Worm (Caenorhabditis elegans) whole organism, midembryonic: ENCODE data around the gene lpr-5.

Source experiments
- T22C8.4 ChIP-seq: fragments of 200-800 bp; sonication (Bioruptor generic); IDR thresholded peaks from 2 replicates; pipeline ENCODE4 v1.3.6; 2022; ENCODE audit warnings: missing genetic modification characterization, missing compliant biosample characterization
- cog-1 ChIP-seq: sonication (generic microtip); optimal IDR thresholded peaks from 2 replicates; lab custom pipeline; 2016; ENCODE audit warnings: missing genetic modification characterization, missing compliant biosample characterization
- flt-1 ChIP-seq: fragments of 200-800 bp; sonication (Bioruptor generic); IDR thresholded peaks from 2 replicates; pipeline ENCODE4 v1.3.6; 2022; ENCODE audit warnings: missing genetic modification characterization, missing compliant biosample characterization
- klf-2 ChIP-seq: fragments of 200-800 bp; sonication (Bioruptor generic); conservative IDR thresholded peaks from 2 replicates; pipeline ENCODE4 v1.3.6; 2022; ENCODE audit warnings: missing genetic modification reagents, missing genetic modification characterization, missing compliant biosample characterization
- med-1 ChIP-seq: sonication (generic microtip); optimal IDR thresholded peaks from 2 replicates; lab custom pipeline; 2017; ENCODE audit warnings: missing genetic modification characterization, mild to moderate bottlenecking, missing compliant biosample characterization, antibody characterized with exemption, missing genetic modification reagents; ENCODE audit not compliant: insufficient read depth
- ref-1 ChIP-seq: fragments of 200-800 bp; sonication (Bioruptor generic); conservative IDR thresholded peaks from 2 replicates; pipeline ENCODE4 v1.3.6; 2022; ENCODE audit warnings: missing genetic modification reagents, missing genetic modification characterization, missing compliant biosample characterization
- tab-1 ChIP-seq: fragments of 200-800 bp; sonication (Bioruptor generic); IDR thresholded peaks from 2 replicates; pipeline ENCODE4 v1.3.6; 2022; ENCODE audit warnings: missing genetic modification characterization, missing compliant biosample characterization
- ztf-23 ChIP-seq: fragments of 200-800 bp; sonication (Bioruptor generic); IDR thresholded peaks from 2 replicates; pipeline ENCODE4 v1.3.6; 2022; ENCODE audit warnings: missing genetic modification reagents, missing genetic modification characterization, missing compliant biosample characterization
- ztf-29 ChIP-seq: fragments of 200-800 bp; sonication (Bioruptor generic); IDR thresholded peaks from 2 replicates; pipeline ENCODE4 v1.3.6; 2022; ENCODE audit warnings: missing genetic modification reagents, missing genetic modification characterization, missing compliant biosample characterization

The lpr-5 gene

DNA sequence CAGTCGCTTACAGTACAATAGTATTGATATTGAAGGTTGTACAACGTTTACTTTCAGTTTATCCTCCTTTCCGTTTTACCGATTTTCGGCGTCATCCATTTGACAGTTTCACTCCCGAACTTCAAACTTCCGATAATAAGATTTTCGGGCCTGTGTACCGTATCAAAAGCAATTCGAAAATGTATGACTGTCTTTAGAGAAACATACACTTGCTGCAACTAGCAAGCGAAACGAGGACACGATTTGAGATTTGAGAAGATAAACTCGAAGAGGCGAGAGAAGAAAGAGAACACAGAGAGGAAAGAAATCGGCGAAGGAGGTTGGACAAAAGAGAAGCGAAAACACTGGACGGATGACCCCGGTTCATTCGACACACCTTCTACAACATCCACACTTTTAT is at the start of gene lpr-5:
Gene lpr-5 (plus strand): TSS at position 220 of the 400 bp plus-strand sequence.
- TF ChIP-seq med-1 (GFP tag; lab: Kevin White, UChicago) (no peak), ref-1 (GFP tag; lab: Robert Waterston, UW) (no peak)

DNA sequence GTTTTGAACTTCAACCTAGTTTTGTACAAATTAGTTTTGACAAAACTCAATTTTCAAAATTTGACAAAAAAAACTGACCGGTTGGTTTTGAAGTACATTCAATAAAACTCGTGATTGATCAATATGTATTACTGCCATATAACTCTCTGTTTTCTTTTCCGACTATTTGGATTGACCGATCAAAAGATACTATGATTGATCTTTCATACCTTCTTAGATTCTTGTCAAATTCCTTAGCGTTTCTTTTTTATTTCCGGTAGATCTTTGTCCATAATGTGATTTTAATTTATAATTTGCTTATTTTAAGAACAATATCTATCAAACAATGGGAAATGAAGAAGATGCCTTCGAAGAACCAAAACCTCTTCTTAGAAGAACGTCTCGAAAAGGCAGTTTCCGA is 49.6 kb upstream of the lpr-5 start, which contains the start of gene F58A3.3:
Gene F58A3.3 (plus strand): TSS at position 301 of the 400 bp plus-strand sequence.
- no peak for TF ChIP-seq ztf-23
- TF ChIP-seq ref-1 (GFP tag; lab: Robert Waterston, UW), result no peak
- no peak for TF ChIP-seq klf-2 (GFP tag; lab: Robert Waterston, UW)
- no peak for TF ChIP-seq T22C8.4 (GFP tag; lab: Robert Waterston, UW)
- no peak for TF ChIP-seq cog-1 (tag; lab: Kevin White, UChicago)
- TF ChIP-seq flt-1, result no peak
- TF ChIP-seq med-1 (GFP tag; lab: Kevin White, UChicago), result no peak
- TF ChIP-seq ztf-29 (GFP tag; lab: Robert Waterston, UW), result no peak
- no peak for TF ChIP-seq tab-1 (GFP tag; lab: Robert Waterston, UW)

DNA sequence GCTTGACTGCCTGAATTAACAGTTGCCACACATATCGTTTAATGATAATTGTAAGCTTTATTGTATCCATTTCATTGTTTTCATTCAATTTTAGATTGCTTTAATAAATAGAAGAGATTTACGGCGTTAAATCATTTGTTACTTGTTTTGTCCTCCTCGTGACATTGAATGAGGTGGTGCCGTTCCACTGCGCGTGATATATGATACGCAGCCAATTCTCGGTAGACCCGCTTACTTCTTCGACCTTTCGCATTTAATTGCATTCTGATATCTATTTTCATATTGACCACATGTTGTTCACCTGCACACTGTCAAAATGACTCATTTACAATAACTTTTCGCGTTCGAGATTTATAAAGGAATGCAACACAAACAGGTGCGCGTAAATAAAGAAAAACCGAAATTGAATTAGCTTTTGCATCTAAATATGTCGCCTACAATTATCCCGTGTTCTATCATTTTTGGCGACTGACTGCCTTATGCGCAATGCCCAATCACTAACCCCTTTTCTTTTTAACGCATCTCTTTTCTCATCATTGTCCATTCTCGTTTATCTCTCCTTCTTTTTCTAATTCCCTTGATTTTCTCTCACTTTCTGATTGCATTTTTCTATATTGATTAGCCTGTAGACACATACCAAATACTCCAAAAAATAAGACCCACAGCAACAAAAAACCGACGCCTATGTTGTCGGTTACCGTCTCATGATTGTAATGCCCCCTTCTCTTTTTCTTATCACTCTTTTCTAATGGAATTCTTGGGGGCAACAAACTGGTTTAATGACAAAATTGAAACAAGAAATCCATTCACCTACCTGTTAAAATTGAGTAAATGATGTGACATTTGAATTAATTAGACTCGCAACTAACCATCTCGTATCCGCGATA is 47.3 kb upstream of the lpr-5 start:
- TF ChIP-seq tab-1 (GFP tag; lab: Robert Waterston, UW) (no peak), T22C8.4 (GFP tag; lab: Robert Waterston, UW) (no peak), flt-1 (no peak), med-1 (GFP tag; lab: Kevin White, UChicago) (no peak), ref-1 (GFP tag; lab: Robert Waterston, UW) (no peak), cog-1 (tag; lab: Kevin White, UChicago) (no peak), ztf-29 (GFP tag; lab: Robert Waterston, UW) (no peak), klf-2 (GFP tag; lab: Robert Waterston, UW) (no peak), ztf-23 (no peak)

DNA sequence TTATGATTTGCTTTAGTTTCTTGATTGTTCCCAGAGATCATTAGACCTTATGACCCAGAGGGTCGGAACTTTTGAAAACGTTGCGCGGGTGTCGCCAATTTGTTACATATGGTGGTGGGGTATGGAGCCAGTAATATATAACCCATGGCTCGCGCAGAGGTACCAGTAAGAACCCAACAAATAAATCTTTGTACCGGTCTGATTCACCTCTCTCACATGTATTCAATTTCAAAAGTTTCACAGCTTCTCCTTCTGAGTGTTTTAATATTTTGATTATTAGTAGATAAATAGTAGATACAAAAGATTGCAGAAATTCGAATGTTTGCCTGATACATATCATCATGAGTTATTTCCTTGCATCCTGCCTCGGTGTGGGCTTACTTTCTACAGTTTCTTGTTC is 45.8 kb upstream of the lpr-5 start, which contains the start of gene egl-15:
Gene egl-15 (plus strand): TSS at position 301 of the 400 bp plus-strand sequence.
- TF ChIP-seq ref-1 (GFP tag; lab: Robert Waterston, UW) (no peak), flt-1 (no peak), T22C8.4 (GFP tag; lab: Robert Waterston, UW) (no peak), cog-1 (tag; lab: Kevin White, UChicago) (no peak), tab-1 (GFP tag; lab: Robert Waterston, UW) (no peak), med-1 (GFP tag; lab: Kevin White, UChicago) (no peak), ztf-29 (GFP tag; lab: Robert Waterston, UW) (no peak), klf-2 (GFP tag; lab: Robert Waterston, UW) (no peak)

DNA sequence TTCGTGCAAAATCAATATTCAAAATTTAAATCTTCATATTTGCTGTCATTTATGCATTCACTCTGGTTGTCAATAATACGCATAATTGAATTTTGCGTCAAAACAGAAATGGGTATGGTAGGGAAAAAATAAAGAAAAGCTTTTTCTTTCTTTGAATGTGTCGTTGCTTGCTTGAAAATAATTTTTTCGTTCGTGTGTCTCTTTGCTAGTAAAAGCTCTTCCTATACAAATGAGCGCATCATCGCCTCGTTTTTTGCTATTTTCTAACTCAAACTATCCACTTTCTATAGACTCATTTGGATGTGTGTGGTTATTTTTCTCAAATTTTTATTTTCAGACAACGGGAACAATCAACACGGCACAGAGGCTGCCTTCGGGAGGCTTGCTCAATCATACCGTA is 33.3 kb upstream of the lpr-5 start, which contains the start of gene ldb-1:
Gene ldb-1 (plus strand): TSS at position 301 of the 400 bp plus-strand sequence.
- TF ChIP-seq ref-1 (GFP tag; lab: Robert Waterston, UW) (no peak), tab-1 (GFP tag; lab: Robert Waterston, UW) (no peak), T22C8.4 (GFP tag; lab: Robert Waterston, UW) (no peak), ztf-29 (GFP tag; lab: Robert Waterston, UW) (no peak), med-1 (GFP tag; lab: Kevin White, UChicago) (no peak), cog-1 (tag; lab: Kevin White, UChicago) (no peak), flt-1 (no peak), klf-2 (GFP tag; lab: Robert Waterston, UW) (no peak), ztf-23 (no peak)

DNA sequence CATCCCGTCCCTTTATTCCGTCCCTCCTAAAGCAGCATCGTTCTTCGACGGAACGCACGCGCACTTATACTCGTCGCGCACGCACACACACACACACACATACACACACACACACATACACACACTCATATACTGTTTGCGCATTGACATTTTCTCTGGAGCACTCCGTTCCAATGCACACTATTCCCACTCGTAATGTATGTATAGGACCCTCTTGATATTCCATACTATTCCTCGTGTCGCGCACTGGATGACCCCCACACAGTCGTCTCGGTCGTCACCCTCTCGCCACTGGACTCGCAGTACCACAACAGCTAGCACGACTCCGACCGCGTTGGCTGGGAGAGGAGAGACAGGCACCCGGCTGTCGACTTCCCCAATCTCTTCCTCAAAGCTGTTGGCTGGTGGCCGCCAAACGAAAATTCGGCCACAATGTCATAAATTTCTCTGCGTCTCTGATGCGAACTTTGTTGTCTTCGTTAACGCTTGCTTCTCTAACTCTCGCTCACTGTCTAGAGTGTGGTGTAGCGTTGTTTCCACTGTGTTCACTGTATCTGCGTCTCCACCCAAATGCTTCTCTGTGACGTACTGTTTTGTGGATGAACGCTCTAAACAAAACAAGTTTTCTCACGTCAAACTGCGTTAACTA is 30.8 kb upstream of the lpr-5 start:
- TF ChIP-seq ztf-29 (GFP tag; lab: Robert Waterston, UW) (peak; percentile 58; the same call in 1 of the 2 replicates), cog-1 (tag; lab: Kevin White, UChicago) (peak; percentile 96), ztf-23 (no peak), ref-1 (GFP tag; lab: Robert Waterston, UW) (0 out of 2 replicates have a peak, but pooled peaks have one; percentile 14), flt-1 (peak; percentile 74; the same call in 1 of the 2 replicates)

DNA sequence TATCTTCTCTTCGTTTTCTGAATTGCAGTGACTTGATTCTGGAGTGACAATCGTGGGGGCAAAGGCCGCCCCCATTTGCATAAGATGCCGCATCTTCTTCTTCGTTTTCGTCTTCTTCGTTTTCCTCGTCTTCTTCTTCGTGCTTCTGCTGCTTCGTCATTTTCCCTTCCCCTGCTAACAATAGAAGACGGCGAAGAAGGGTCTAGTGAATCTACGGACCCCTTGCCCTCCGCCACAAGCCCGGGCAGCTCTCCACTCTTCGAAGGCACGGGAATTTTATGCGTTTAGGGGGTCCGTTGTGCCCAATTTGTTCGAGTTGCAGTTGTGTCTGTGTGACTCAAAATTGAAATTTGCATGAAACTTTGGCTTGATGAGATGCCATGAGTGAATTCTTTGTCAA is 30.1 kb upstream of the lpr-5 start:
- no peak for TF ChIP-seq ztf-29 (GFP tag; lab: Robert Waterston, UW)
- peak; percentile 53; the same call in 1 of the 2 replicates for TF ChIP-seq flt-1

DNA sequence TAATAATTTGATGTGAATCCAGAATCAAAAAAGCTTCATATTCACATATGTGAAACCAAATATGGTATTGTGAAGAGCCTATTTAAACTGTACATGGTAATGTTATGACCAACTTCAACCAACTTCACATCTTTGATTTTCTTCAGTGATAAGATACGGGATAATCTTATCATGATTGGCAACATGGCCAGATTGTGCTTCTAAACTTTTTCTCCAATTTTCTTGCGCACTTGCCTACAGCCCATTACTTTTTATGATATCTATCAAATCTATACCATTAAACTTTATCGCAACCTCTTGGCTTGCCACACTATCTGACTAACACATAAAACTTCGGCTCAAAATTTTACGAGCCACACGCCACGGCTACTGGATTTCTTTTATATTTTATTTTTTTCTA is 29.5 kb upstream of the lpr-5 start:
- TF ChIP-seq med-1 (GFP tag; lab: Kevin White, UChicago) (no peak), T22C8.4 (GFP tag; lab: Robert Waterston, UW) (no peak), tab-1 (GFP tag; lab: Robert Waterston, UW) (no peak), cog-1 (tag; lab: Kevin White, UChicago) (no peak), klf-2 (GFP tag; lab: Robert Waterston, UW) (no peak), ref-1 (GFP tag; lab: Robert Waterston, UW) (no peak), flt-1 (no peak), ztf-29 (GFP tag; lab: Robert Waterston, UW) (no peak), ztf-23 (no peak)
